Worm (Caenorhabditis elegans): Measurements from ENCODE around the gene athp-2.

ce11 chrII:4341484-4341883 is 1.5 kb downstream of the athp-2 start:
- no peak for TF ChIP-seq nhr-25 (tag; optimal IDR thresholded peaks at IDR 0.05)
- no peak for TF ChIP-seq mdl-1 (tag; optimal IDR thresholded peaks at IDR 0.05)
- no peak for TF ChIP-seq egl-27 (tag; optimal IDR thresholded peaks at IDR 0.05)
- no peak for TF ChIP-seq ama-1 (optimal IDR thresholded peaks at IDR 0.05)
- no peak for TF ChIP-seq unc-62 (GFP tag; optimal IDR thresholded peaks at IDR 0.05)
- TF ChIP-seq hmg-11 (tag; optimal IDR thresholded peaks at IDR 0.05) = no peak
- peak; percentile 99 for TF ChIP-seq nfya-1 (tag; optimal IDR thresholded peaks at IDR 0.05; ENCODE audit: insufficient read depth)
- no peak for TF ChIP-seq snpc-4 (tag; optimal IDR thresholded peaks at IDR 0.05)
- TF ChIP-seq ZK546.5 (tag; optimal IDR thresholded peaks at IDR 0.05) = no peak
- no peak for TF ChIP-seq unc-39 (tag; optimal IDR thresholded peaks at IDR 0.05)
- no peak for TF ChIP-seq nhr-11 (tag; optimal IDR thresholded peaks at IDR 0.05)
